Worm (Caenorhabditis elegans) whole organism, early embryonic: ENCODE results near the gene dpy-17.

Experiments used
- B0310.2 ChIP-seq: sonication (generic microtip); optimal IDR thresholded peaks from 2 replicates; lab custom pipeline; 2016; ENCODE audit warnings: mild to moderate bottlenecking, missing genetic modification characterization, missing compliant biosample characterization
- hmbx-1 ChIP-seq: sonication (generic microtip); optimal IDR thresholded peaks from 2 replicates; lab custom pipeline; 2016; ENCODE audit warnings: mild to moderate bottlenecking, missing genetic modification characterization, missing compliant biosample characterization
- hmg-4 ChIP-seq: fragments of 200-800 bp; sonication (Bioruptor generic); optimal IDR thresholded peaks from 2 replicates; lab custom pipeline; 2018; ENCODE audit warnings: mild to moderate bottlenecking, missing genetic modification characterization, missing compliant biosample characterization
- sea-1 ChIP-seq: fragments of 200-800 bp; sonication (Bioruptor generic); conservative IDR thresholded peaks from 2 replicates; pipeline ENCODE4 v1.3.6; 2022; ENCODE audit warnings: missing genetic modification characterization, missing compliant biosample characterization
- tbx-37 ChIP-seq: fragments of 200-800 bp; sonication (Bioruptor generic); conservative IDR thresholded peaks from 2 replicates; pipeline ENCODE4 v1.3.6; 2022; ENCODE audit warnings: missing genetic modification reagents, missing genetic modification characterization, missing compliant biosample characterization

DNA sequence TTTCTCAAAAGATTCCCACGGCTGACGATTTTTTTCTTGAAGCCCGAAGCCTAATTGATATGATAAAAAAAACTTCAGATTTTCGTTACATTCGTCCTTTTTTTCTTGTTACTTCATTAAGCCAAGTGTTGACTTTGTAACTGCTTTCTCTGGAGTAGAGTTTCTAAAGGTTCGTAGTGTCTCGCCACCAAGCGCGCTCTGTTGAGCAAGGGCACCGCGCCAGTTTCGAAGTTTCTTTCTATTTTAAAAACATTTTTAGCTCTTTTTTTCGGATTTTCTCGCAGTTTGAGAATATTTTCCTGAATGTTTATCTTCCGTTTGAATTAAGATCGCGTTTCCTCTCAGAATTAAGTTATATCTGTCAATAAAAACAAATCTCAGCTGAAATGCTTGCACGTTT lies 30.6 kb upstream of the dpy-17 start:
- TF ChIP-seq B0310.2 (tag; lab: Kevin White, UChicago) (no peak), sea-1 (no peak), hmbx-1 (tag; lab: Kevin White, UChicago) (no peak), tbx-37 (GFP tag; lab: Robert Waterston, UW) (no peak), hmg-4 (no peak)
